Fruit fly (Drosophila melanogaster) whole organism, embryonic: ENCODE results near the gene CG15880.

ENCODE experiments used
- ATbp ChIP-seq: fragments of 200-800 bp; sonication (Bioruptor generic); optimal IDR thresholded peaks from 2 replicates; lab custom pipeline; 2017; ENCODE audit warnings: missing biosample characterization, mild to moderate bottlenecking, missing genetic modification characterization, missing genetic modification reagents
- Atf6 ChIP-seq: fragments of 200-800 bp; sonication (Bioruptor generic); IDR thresholded peaks from 2 replicates; pipeline ENCODE4 v1.3.6; 2022; ENCODE audit warnings: missing biosample characterization, missing genetic modification characterization
- B-H1 ChIP-seq: fragments of 200-800 bp; sonication (Bioruptor generic); IDR thresholded peaks from 3 replicates; pipeline ENCODE4 v1.3.6; 2022; ENCODE audit warnings: missing biosample characterization, missing genetic modification characterization
- CG10321 ChIP-seq: fragments of 200-800 bp; sonication (Bioruptor generic); IDR thresholded peaks from 2 replicates; pipeline ENCODE4 v1.3.6; 2022; ENCODE audit warnings: missing biosample characterization, missing genetic modification characterization
- CG10543 ChIP-seq: fragments of 200-800 bp; sonication (Bioruptor generic); optimal IDR thresholded peaks from 3 replicates; lab custom pipeline; 2017; ENCODE audit warnings: missing biosample characterization, mild to moderate bottlenecking, missing genetic modification characterization, moderate library complexity
- CG11504 ChIP-seq: fragments of 200-800 bp; sonication (Bioruptor generic); optimal IDR thresholded peaks from 3 replicates; lab custom pipeline; 2019; ENCODE audit warnings: missing biosample characterization, mild to moderate bottlenecking, missing genetic modification characterization, moderate library complexity
- CG12659 ChIP-seq: fragments of 200-800 bp; sonication (Bioruptor generic); optimal IDR thresholded peaks from 3 replicates; lab custom pipeline; 2017; ENCODE audit warnings: mild to moderate bottlenecking, missing biosample characterization, missing genetic modification reagents, missing genetic modification characterization
- CG13424 ChIP-seq: fragments of 200-800 bp; sonication (Bioruptor generic); optimal IDR thresholded peaks from 2 replicates; lab custom pipeline; 2019; ENCODE audit warnings: missing biosample characterization, mild to moderate bottlenecking, missing genetic modification characterization, moderate library complexity
- CG17568 ChIP-seq: fragments of 200-800 bp; sonication (Bioruptor generic); optimal IDR thresholded peaks from 2 replicates; lab custom pipeline; 2018; ENCODE audit warnings: missing biosample characterization, mild to moderate bottlenecking, missing genetic modification characterization, moderate library complexity
- CG2712 ChIP-seq: fragments of 200-800 bp; optimal IDR thresholded peaks from 3 replicates; lab custom pipeline; 2019; ENCODE audit warnings: missing biosample characterization, mild to moderate bottlenecking, missing genetic modification characterization, moderate library complexity
- CG33557 ChIP-seq: fragments of 200-800 bp; sonication (Bioruptor generic); optimal IDR thresholded peaks from 2 replicates; lab custom pipeline; 2019; ENCODE audit warnings: missing biosample characterization, mild to moderate bottlenecking, missing genetic modification characterization, moderate library complexity
- CG34224 ChIP-seq: fragments of 200-800 bp; sonication (Bioruptor generic); IDR thresholded peaks from 3 replicates; pipeline ENCODE4 v1.3.6; 2022; ENCODE audit warnings: missing biosample characterization, missing genetic modification characterization; ENCODE audit not compliant: partially characterized antibody
- CG4360 ChIP-seq: fragments of 200-800 bp; sonication (Bioruptor generic); IDR thresholded peaks from 2 replicates; pipeline ENCODE4 v1.3.6; 2022; ENCODE audit warnings: missing biosample characterization, missing genetic modification characterization
- CG6813 ChIP-seq: fragments of 200-800 bp; sonication (Bioruptor generic); optimal IDR thresholded peaks from 2 replicates; lab custom pipeline; 2017; ENCODE audit warnings: missing biosample characterization, missing genetic modification characterization, mild to moderate bottlenecking, moderate library complexity, missing genetic modification reagents
- CG9215 ChIP-seq: fragments of 200-800 bp; sonication (Bioruptor generic); IDR thresholded peaks from 2 replicates; pipeline ENCODE4 v1.3.6; 2022; ENCODE audit warnings: missing biosample characterization, missing genetic modification characterization
- CG9876 ChIP-seq: fragments of 200-800 bp; sonication (Bioruptor generic); optimal IDR thresholded peaks from 2 replicates; lab custom pipeline; 2016; ENCODE audit warnings: missing biosample characterization, missing genetic modification characterization
- CHES-1-like ChIP-seq: fragments of 200-800 bp; sonication (Bioruptor generic); optimal IDR thresholded peaks from 2 replicates; lab custom pipeline; 2016; ENCODE audit warnings: missing biosample characterization, missing genetic modification characterization
- Camta ChIP-seq: fragments of 200-800 bp; sonication (Bioruptor generic); optimal IDR thresholded peaks from 2 replicates; lab custom pipeline; 2016; ENCODE audit warnings: missing biosample characterization, missing genetic modification characterization
- CoRest ChIP-seq: fragments of 200-800 bp; sonication (Bioruptor generic); optimal IDR thresholded peaks from 3 replicates; lab custom pipeline; 2018; ENCODE audit warnings: missing biosample characterization, mild to moderate bottlenecking, missing genetic modification characterization, moderate library complexity
- CrebB ChIP-seq: fragments of 200-800 bp; sonication (Bioruptor generic); optimal IDR thresholded peaks from 3 replicates; lab custom pipeline; 2018; ENCODE audit warnings: missing biosample characterization, mild to moderate bottlenecking, missing genetic modification characterization
- Fer2 ChIP-seq: fragments of 200-800 bp; sonication (Bioruptor generic); optimal IDR thresholded peaks from 2 replicates; lab custom pipeline; 2018; ENCODE audit warnings: missing biosample characterization, mild to moderate bottlenecking, missing genetic modification characterization, moderate library complexity
- Gug ChIP-seq: fragments of 200-800 bp; sonication (Bioruptor generic); IDR thresholded peaks from 4 replicates; pipeline ENCODE4 v1.3.6; 2022; ENCODE audit warnings: missing biosample characterization, missing genetic modification characterization
- H2.0 ChIP-seq: fragments of 200-800 bp; sonication (Bioruptor generic); IDR thresholded peaks from 2 replicates; pipeline ENCODE4 v1.3.6; 2022; ENCODE audit warnings: missing biosample characterization, missing genetic modification characterization
- HLH4C ChIP-seq: fragments of 200-800 bp; sonication (Bioruptor generic); IDR thresholded peaks from 3 replicates; pipeline ENCODE4 v1.3.6; 2022; ENCODE audit warnings: missing biosample characterization, missing genetic modification characterization; ENCODE audit not compliant: partially characterized antibody
- MESR4 ChIP-seq: fragments of 200-800 bp; sonication (Bioruptor generic); optimal IDR thresholded peaks from 2 replicates; lab custom pipeline; 2018; ENCODE audit warnings: missing biosample characterization, mild to moderate bottlenecking, missing genetic modification characterization, moderate library complexity
- NC2α ChIP-seq: fragments of 200-800 bp; sonication (Bioruptor generic); optimal IDR thresholded peaks from 2 replicates; lab custom pipeline; 2016; ENCODE audit warnings: missing biosample characterization, missing genetic modification characterization
- PHDP ChIP-seq: fragments of 200-800 bp; sonication (Bioruptor generic); optimal IDR thresholded peaks from 3 replicates; lab custom pipeline; 2018; ENCODE audit warnings: missing biosample characterization, mild to moderate bottlenecking, missing genetic modification characterization, moderate library complexity
- Pdp1 ChIP-seq, 2 experiments: fragments of 200-800 bp; sonication (Bioruptor generic); optimal IDR thresholded peaks; 3 replicates each; lab custom pipeline; 2016; ENCODE audit warnings: missing biosample characterization in 2 of 2, missing genetic modification characterization in 2 of 2, mild to moderate bottlenecking in 1 of 2, moderate library complexity in 1 of 2
- Ravus ChIP-seq: fragments of 200-800 bp; sonication (Bioruptor generic); IDR thresholded peaks from 2 replicates; pipeline ENCODE4 v1.3.6; 2022; ENCODE audit warnings: missing biosample characterization, missing genetic modification characterization
- Rx ChIP-seq: fragments of 200-800 bp; sonication (Bioruptor generic); IDR thresholded peaks from 2 replicates; pipeline ENCODE4 v1.3.6; 2022; ENCODE audit warnings: missing biosample characterization, missing genetic modification characterization
- Ssrp ChIP-seq: fragments of 200-800 bp; sonication (Bioruptor generic); optimal IDR thresholded peaks from 2 replicates; lab custom pipeline; 2018; ENCODE audit warnings: missing biosample characterization, mild to moderate bottlenecking, missing genetic modification characterization, moderate library complexity
- Vsx1 ChIP-seq: fragments of 200-800 bp; sonication (Bioruptor generic); optimal IDR thresholded peaks from 2 replicates; lab custom pipeline; 2017; ENCODE audit warnings: missing biosample characterization, mild to moderate bottlenecking, missing genetic modification characterization, missing genetic modification reagents
- Xrp1 ChIP-seq: fragments of 200-800 bp; sonication (Bioruptor generic); IDR thresholded peaks from 2 replicates; pipeline ENCODE4 v1.3.6; 2022; ENCODE audit warnings: missing biosample characterization, missing genetic modification characterization
- aop ChIP-seq: fragments of 200-800 bp; sonication (Bioruptor generic); IDR thresholded peaks from 2 replicates; pipeline ENCODE4 v1.3.6; 2022; ENCODE audit warnings: missing biosample characterization, missing genetic modification characterization
- ash1 ChIP-seq: fragments of 200-800 bp; sonication (Bioruptor generic); optimal IDR thresholded peaks from 2 replicates; lab custom pipeline; 2018; ENCODE audit warnings: missing biosample characterization, mild to moderate bottlenecking, missing genetic modification characterization
- emc ChIP-seq: fragments of 200-800 bp; sonication (Bioruptor generic); optimal IDR thresholded peaks from 2 replicates; lab custom pipeline; 2016; ENCODE audit warnings: missing biosample characterization, missing genetic modification characterization
- lab ChIP-seq: fragments of 200-800 bp; sonication (Bioruptor generic); optimal IDR thresholded peaks from 3 replicates; lab custom pipeline; 2017; ENCODE audit warnings: missing biosample characterization, missing genetic modification characterization, mild to moderate bottlenecking, moderate library complexity, missing genetic modification reagents
- luna ChIP-seq: fragments of 200-800 bp; sonication (Bioruptor generic); optimal IDR thresholded peaks from 2 replicates; lab custom pipeline; 2016; ENCODE audit warnings: missing biosample characterization, missing genetic modification characterization
- nerfin-2 ChIP-seq: fragments of 200-800 bp; sonication (Bioruptor generic); IDR thresholded peaks from 2 replicates; pipeline ENCODE4 v1.3.6; 2022; ENCODE audit warnings: missing biosample characterization, missing genetic modification characterization; ENCODE audit not compliant: partially characterized antibody
- onecut ChIP-seq: fragments of 200-800 bp; sonication (Bioruptor generic); IDR thresholded peaks from 2 replicates; pipeline ENCODE4 v1.3.6; 2022; ENCODE audit warnings: missing biosample characterization, missing genetic modification characterization
- p53 ChIP-seq: fragments of 200-800 bp; sonication (Bioruptor generic); optimal IDR thresholded peaks from 2 replicates; lab custom pipeline; 2016; ENCODE audit warnings: missing biosample characterization, missing genetic modification characterization
- phol ChIP-seq: fragments of 200-800 bp; sonication (Bioruptor generic); optimal IDR thresholded peaks from 3 replicates; lab custom pipeline; 2018; ENCODE audit warnings: missing biosample characterization, mild to moderate bottlenecking, missing genetic modification characterization, moderate library complexity
- pita ChIP-seq: fragments of 200-800 bp; sonication (Bioruptor generic); optimal IDR thresholded peaks from 2 replicates; lab custom pipeline; 2017; ENCODE audit warnings: missing biosample characterization, mild to moderate bottlenecking, missing genetic modification characterization
- ro ChIP-seq: fragments of 200-800 bp; sonication (Bioruptor generic); IDR thresholded peaks from 2 replicates; pipeline ENCODE4 v1.3.6; 2022; ENCODE audit warnings: missing biosample characterization, missing genetic modification characterization
- schlank ChIP-seq: fragments of 200-800 bp; sonication (Bioruptor generic); optimal IDR thresholded peaks from 2 replicates; lab custom pipeline; 2018; ENCODE audit warnings: missing biosample characterization, mild to moderate bottlenecking, missing genetic modification characterization
- sna ChIP-seq: fragments of 200-800 bp; sonication (Bioruptor generic); IDR thresholded peaks from 2 replicates; pipeline ENCODE4 v1.3.6; 2022; ENCODE audit warnings: missing biosample characterization, missing genetic modification characterization; ENCODE audit not compliant: partially characterized antibody
- stwl ChIP-seq: fragments of 200-800 bp; sonication (Bioruptor generic); optimal IDR thresholded peaks from 3 replicates; lab custom pipeline; 2018; ENCODE audit warnings: missing biosample characterization, mild to moderate bottlenecking, missing genetic modification characterization, moderate library complexity
- sug ChIP-seq: fragments of 200-800 bp; optimal IDR thresholded peaks from 2 replicates; lab custom pipeline; 2019; ENCODE audit warnings: missing biosample characterization, mild to moderate bottlenecking, missing genetic modification characterization, moderate library complexity

CG15880 gene

DNA sequence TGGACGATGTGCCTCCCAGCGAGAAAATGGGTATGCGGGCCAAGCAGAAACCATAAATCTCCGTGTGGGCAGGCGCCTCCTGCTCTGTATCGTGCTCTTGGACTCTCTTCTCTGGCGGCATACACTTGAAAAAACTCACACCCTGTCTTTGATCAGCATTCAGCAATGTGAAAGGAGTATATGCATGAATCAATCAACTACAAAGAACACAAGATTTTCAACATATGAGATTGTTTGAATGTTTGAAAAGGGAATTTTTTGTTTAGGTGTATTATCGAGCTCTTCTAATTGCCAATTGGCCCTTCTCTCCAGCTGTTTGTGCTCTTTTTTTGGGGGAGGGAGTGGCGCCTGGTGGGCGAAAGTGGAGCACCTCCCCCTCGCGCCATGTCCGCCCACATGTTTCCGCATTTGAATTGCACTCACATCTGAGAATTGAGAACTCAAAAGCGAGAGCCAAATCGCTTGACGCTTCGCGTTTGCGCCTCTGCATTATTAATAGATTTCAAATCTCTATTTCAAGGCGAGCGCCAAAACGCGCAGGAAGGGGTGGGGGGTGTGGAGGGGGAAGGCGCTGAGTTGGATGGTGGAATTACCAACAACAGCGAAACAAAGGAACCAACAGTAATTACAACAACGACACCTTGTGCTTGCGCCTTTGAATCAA is 27.7 kb upstream of the CG15880 start (continued):
- peak; percentile 91 for TF ChIP-seq CG13424 (tag; lab: Kevin White, UChicago)
- TF ChIP-seq Vsx1 (GFP tag; lab: Kevin White, UChicago), result peak; percentile 66
- no peak for TF ChIP-seq CG34224 (GFP tag; lab: Robert Waterston, UW)
- TF ChIP-seq CoRest, result peak; percentile 85
- peak; percentile 87 for TF ChIP-seq CG2712
- no peak for TF ChIP-seq pita (GFP tag; lab: Kevin White, UChicago)
- TF ChIP-seq CG4360 (GFP tag; lab: Robert Waterston, UW), result peak; percentile 63
- TF ChIP-seq CG9876 (GFP tag; lab: Kevin White, UChicago), result peak; percentile 72
- no peak for TF ChIP-seq stwl (tag; lab: Kevin White, UChicago)
- TF ChIP-seq Camta (GFP tag; lab: Kevin White, UChicago), result peak; percentile 81
- TF ChIP-seq CG9215 (GFP tag; lab: Robert Waterston, UW), result peak; percentile 72
- no peak for TF ChIP-seq HLH4C (GFP tag; lab: Robert Waterston, UW)
- peak; percentile 66 for TF ChIP-seq NC2α (GFP tag; lab: Kevin White, UChicago)
- TF ChIP-seq CG33557 (GFP tag; lab: Kevin White, UChicago), result no peak
- peak; percentile 65 for TF ChIP-seq Fer2 (tag; lab: Kevin White, UChicago)
- peak; percentile 79 to 87 for TF ChIP-seq Pdp1 (GFP tag; optimal IDR thresholded peaks at IDR 0.05; lab: Kevin White, UChicago)
- TF ChIP-seq sna (GFP tag; lab: Robert Waterston, UW), result no peak
- TF ChIP-seq emc, result peak; percentile 80
- TF ChIP-seq ATbp (GFP tag; lab: Kevin White, UChicago), result peak; percentile 87
- peak; percentile 78 for TF ChIP-seq ro
- peak; percentile 60 for TF ChIP-seq p53
- peak; percentile 88; the same call in 3 of the 4 replicates for TF ChIP-seq Gug
- peak; percentile 26 for TF ChIP-seq luna (GFP tag; lab: Kevin White, UChicago)
- TF ChIP-seq nerfin-2 (GFP tag; lab: Robert Waterston, UW), result no peak
- TF ChIP-seq CHES-1-like (GFP tag; lab: Kevin White, UChicago), result peak; percentile 90
- peak; percentile 73 for TF ChIP-seq Ravus (GFP tag; lab: Robert Waterston, UW)
- TF ChIP-seq H2.0 (GFP tag; lab: Robert Waterston, UW), result peak; percentile 92
- TF ChIP-seq CG17568, result peak; percentile 84
- peak; percentile 62 for TF ChIP-seq CG10543 (GFP tag; lab: Kevin White, UChicago)
- TF ChIP-seq aop, result peak; percentile 67; the same call in 1 of the 2 replicates
- TF ChIP-seq phol (tag; lab: Kevin White, UChicago), result peak; percentile 83
- TF ChIP-seq onecut (GFP tag; lab: Robert Waterston, UW), result peak; percentile 76
- peak; percentile 82 for TF ChIP-seq CG6813 (GFP tag; lab: Kevin White, UChicago)
- TF ChIP-seq MESR4 (GFP tag; lab: Kevin White, UChicago), result peak; percentile 33
- peak; percentile 88 for TF ChIP-seq CG11504 (tag; lab: Kevin White, UChicago)
- TF ChIP-seq PHDP (tag; lab: Kevin White, UChicago), result peak; percentile 88
- peak; percentile 85 for TF ChIP-seq B-H1 (GFP tag; lab: Robert Waterston, UW)
- peak; percentile 88 for TF ChIP-seq Rx (GFP tag; lab: Robert Waterston, UW)
- peak; percentile 95 for TF ChIP-seq lab
- TF ChIP-seq schlank (tag; lab: Kevin White, UChicago), result peak; percentile 79
- peak; percentile 80 for TF ChIP-seq Ssrp
- peak; percentile 87 for TF ChIP-seq Atf6 (GFP tag; lab: Robert Waterston, UW)
- TF ChIP-seq CrebB, result peak; percentile 82
- TF ChIP-seq ash1 (GFP tag; lab: Kevin White, UChicago), result peak; percentile 34
- peak; percentile 92 for TF ChIP-seq CG12659 (GFP tag; lab: Kevin White, UChicago)
- TF ChIP-seq sug, result peak; percentile 75
- TF ChIP-seq Xrp1 (GFP tag; lab: Robert Waterston, UW), result peak; percentile 89
- peak; percentile 68 for TF ChIP-seq CG10321 (GFP tag; lab: Robert Waterston, UW)
